Worm (Caenorhabditis elegans): ENCODE data around the gene slc-25A32.

slc-25A32 gene

DNA sequence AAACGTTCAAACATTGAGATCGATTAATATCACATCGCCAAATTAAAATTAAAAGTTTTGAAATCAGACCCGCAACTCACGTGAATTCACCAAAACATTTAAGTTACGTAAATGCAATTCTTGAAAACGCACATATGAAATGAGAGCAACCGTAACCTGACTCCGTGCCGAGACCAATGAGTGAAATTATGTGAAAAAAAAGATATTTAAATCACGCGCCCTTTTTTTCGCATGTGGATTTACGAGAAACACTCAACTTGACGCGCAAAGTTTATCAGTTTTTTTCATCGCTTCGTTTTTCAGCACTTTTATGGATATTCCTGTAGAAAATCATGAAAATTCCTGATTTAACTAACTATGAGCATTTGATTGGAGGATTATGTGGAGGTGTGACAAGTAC, at the start of gene slc-25A32, which contains the start of gene gei-14:
Gene slc-25A32, plus strand, starts transcription at position 242 of the 400 bp plus-strand sequence.
Gene gei-14, minus strand, starts transcription at position 175 of the 400 bp plus-strand sequence.
- TF ChIP-seq dao-5 (tag; optimal IDR thresholded peaks at IDR 0.05) (no peak), W03F9.2 (tag; optimal IDR thresholded peaks at IDR 0.05) (peak; percentile 62)

DNA sequence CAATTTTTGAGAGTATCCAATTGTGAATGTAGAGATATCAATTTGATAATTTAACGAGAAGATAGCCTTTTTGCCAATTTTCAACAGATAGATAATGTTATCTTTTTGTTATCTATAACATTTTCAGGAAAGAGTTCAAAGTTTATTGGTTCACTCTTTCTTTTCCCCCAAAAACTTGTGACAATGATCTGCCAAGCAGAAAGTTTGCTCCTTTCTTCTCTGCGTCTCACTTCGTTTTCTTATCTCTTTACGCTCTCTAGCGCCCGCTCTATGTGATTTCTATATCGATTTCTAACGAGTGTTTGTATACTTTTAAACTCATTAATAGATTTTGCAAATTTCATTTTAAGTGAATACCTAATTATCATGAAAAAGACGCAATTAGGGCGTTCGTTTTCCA, 49.6 kb upstream of the slc-25A32 start:
- TF ChIP-seq dao-5 (tag; optimal IDR thresholded peaks at IDR 0.05), result no peak
- TF ChIP-seq W03F9.2 (tag; optimal IDR thresholded peaks at IDR 0.05), result no peak
- TF ChIP-seq him-1 (tag; optimal IDR thresholded peaks at IDR 0.05), result no peak

DNA sequence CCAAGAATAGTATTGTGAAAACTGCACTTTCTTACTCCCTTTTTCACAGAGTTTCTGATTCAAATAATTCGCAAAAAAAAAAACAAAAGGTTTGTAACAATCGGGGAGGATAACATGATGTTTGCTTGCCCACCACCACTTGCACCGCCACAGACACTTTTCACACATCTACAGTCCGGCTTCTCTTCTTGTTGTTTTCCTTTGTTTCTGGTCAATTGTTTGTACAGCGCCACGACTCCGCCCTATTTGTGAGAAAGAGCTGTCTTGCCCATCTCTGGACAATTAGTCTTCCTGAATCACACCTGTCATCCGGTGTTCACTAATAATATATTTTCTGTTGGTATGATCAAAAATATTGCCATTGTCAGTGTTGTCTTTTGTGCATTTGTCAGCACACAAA, 45.1 kb upstream of the slc-25A32 start, which contains the start of gene M110.9:
Gene M110.9, plus strand, starts transcription at position 301 of the 400 bp plus-strand sequence.
- TF ChIP-seq him-1 (tag; optimal IDR thresholded peaks at IDR 0.05) (no peak), dao-5 (tag; optimal IDR thresholded peaks at IDR 0.05) (no peak), W03F9.2 (tag; optimal IDR thresholded peaks at IDR 0.05) (no peak)

DNA sequence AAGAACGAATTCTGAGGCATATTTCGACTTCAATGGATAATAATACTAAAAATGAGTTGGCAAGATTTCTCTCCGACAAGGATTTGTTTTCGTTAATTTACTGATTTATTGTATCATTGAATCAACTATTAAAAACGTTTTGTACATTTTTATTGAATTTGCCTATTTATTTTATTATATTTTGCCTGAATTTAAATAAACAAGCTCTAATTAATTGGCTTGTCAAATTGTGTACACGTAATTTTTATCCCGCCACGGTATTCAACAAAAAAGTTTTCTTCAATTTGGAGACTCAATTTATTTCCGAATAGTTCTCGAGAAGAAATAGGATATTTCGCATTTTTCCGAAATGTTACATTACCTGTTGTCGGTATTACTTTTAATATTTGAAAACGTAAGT, 43.6 kb upstream of the slc-25A32 start, which contains the start of gene M110.7:
Gene M110.7, plus strand, starts transcription at position 301 of the 400 bp plus-strand sequence.
- TF ChIP-seq W03F9.2 (tag; optimal IDR thresholded peaks at IDR 0.05) (no peak), him-1 (tag; optimal IDR thresholded peaks at IDR 0.05) (no peak), dao-5 (tag; optimal IDR thresholded peaks at IDR 0.05) (no peak)

DNA sequence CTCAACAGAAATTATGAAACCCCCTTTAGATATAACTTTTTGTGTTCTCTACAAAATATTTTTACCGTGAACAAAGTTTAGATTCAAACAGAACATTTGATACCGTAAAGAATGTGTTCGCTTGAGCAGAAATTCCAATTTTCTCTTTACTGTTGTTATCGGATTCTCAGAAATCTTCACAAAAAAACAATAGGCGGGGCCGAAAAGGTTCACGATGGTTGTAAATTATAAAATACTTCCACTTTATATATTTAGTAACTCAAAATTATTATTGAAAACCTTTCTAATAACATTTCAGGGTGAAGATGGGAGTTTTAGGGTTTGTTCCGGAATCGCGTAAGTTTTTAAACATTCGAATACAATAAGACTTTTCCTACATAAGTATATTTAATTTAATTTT, 37.9 kb upstream of the slc-25A32 start, which contains the start of gene nlp-5:
Gene nlp-5, plus strand, starts transcription at position 301 of the 400 bp plus-strand sequence.
- TF ChIP-seq him-1 (tag; optimal IDR thresholded peaks at IDR 0.05) (no peak), W03F9.2 (tag; optimal IDR thresholded peaks at IDR 0.05) (no peak), dao-5 (tag; optimal IDR thresholded peaks at IDR 0.05) (no peak)

DNA sequence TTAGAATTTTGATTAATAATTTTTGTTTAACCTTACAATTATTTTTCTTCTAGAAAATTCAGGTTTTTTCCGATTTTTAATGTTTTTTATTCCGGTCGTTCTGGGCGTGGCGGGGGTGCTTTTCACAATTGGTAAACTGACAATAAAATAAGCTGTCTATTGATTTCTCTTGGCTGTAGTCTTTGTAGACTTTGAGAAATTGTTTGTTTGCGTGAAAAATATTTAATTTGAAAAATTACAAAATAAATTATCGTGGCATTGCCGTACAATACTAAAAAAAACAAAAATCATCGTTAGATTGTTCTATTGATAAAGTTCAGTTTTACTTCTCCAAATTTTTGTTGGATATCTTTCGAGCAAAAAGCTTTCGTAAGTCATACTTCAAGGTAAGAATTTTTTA, 29.6 kb upstream of the slc-25A32 start, which contains the start of gene F35C11.3:
Gene F35C11.3, plus strand, starts transcription at position 301 of the 400 bp plus-strand sequence.
- no peak for TF ChIP-seq dao-5 (tag; optimal IDR thresholded peaks at IDR 0.05)
- no peak for TF ChIP-seq W03F9.2 (tag; optimal IDR thresholded peaks at IDR 0.05)
- no peak for TF ChIP-seq him-1 (tag; optimal IDR thresholded peaks at IDR 0.05)

DNA sequence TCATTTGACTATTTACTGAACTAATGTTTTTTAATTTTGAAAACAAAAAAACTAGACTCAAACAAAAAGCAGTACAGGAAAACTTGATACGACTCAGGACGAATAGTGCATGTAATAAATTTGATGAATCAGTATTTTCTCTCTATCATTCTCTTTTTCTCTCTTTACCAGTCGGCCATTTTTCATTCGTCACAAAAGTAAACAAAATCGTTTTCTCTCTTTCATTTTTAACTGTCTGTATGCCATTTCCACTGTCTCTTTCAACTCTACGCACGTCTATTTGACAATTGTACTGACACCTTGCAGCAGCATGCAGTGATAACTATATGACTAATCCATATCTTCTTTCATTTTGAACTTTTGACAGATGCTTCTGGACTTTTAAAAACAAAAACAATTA, 27.4 kb upstream of the slc-25A32 start, which contains the start of the genes F35C11.2 and F35C11.4:
Gene F35C11.2, minus strand, starts transcription at position 90 of the 400 bp plus-strand sequence.
Gene F35C11.4, plus strand, starts transcription at position 260 of the 400 bp plus-strand sequence.
- no peak for TF ChIP-seq him-1 (tag; optimal IDR thresholded peaks at IDR 0.05)
- peak; percentile 4 for TF ChIP-seq W03F9.2 (tag; optimal IDR thresholded peaks at IDR 0.05)

DNA sequence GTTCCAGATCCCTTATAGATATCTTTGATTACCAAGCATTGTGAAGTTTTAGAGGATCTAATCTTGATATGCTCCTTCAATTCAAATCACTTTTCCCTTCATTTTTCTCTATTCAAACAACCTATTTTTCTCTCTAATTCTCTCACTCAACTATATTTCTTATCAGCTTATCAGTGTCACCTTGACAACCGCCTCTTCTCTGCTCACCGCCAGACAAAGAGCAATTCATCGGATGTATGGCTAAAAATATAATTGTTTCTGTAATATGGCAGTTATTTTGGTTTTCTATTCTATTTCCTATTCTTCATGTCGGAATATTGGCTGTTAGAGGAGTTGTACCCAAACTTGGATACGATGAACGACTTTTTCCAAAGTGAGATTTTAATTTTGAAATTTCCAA, 26.4 kb upstream of the slc-25A32 start:
- TF ChIP-seq him-1 (tag; optimal IDR thresholded peaks at IDR 0.05), result no peak
- no peak for TF ChIP-seq W03F9.2 (tag; optimal IDR thresholded peaks at IDR 0.05)
- no peak for TF ChIP-seq dao-5 (tag; optimal IDR thresholded peaks at IDR 0.05)

DNA sequence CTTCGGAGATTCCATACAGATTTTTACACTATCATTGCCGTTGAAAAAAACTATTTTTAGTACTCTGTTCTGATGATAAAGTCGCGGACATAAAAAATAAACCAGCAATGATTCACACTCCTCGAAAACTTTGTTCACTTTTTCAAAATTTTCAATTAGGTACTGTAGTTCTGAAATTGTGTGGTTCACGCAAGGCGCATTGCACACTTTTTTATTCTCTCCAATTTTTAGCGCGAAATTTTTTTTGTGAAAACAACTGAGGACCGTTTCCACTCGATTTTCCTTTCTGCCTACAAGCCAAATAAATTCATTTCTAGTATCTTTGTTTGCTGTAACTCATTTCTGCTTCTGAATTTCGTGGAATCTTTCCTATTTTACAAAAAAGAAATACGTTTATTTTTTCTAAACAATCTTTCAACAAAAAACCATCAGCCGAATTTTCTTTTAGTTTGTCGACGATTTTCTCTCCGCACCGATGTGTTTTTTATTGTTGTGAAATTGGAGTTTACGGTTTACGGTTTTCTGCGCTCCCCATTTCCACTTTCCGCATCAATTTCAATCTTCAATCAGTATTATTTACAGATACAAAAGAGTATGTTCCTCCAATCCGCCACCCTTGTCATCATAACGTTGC, 22.8 kb upstream of the slc-25A32 start, which contains the start of gene F35C11.5:
Gene F35C11.5, plus strand, starts transcription at position 584 of the 634 bp plus-strand sequence.
- TF ChIP-seq dao-5 (tag; optimal IDR thresholded peaks at IDR 0.05), result no peak
- no peak for TF ChIP-seq him-1 (tag; optimal IDR thresholded peaks at IDR 0.05)
- TF ChIP-seq W03F9.2 (tag; optimal IDR thresholded peaks at IDR 0.05), result no peak

DNA sequence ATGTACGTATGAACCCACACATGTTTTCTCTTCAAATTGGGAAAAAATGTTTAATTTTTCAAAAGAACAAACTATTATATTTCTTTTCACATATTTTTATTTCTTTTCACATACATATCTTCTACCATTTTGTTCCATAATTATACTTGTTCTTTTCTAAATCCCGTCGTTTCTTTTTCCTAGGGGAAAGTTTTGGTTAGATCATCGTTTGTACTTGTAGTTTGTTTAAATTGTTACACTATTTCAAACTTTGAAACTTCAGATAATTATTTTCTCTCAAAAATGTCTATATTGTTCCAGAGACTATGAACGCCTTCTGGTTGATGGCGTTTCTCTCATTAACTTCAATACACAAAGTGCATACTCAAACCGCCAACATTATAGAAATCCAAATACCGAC, 20.1 kb upstream of the slc-25A32 start, which contains the start of gene F35C11.7:
Gene F35C11.7, plus strand, starts transcription at position 301 of the 400 bp plus-strand sequence.
- TF ChIP-seq dao-5 (tag; optimal IDR thresholded peaks at IDR 0.05) (no peak), him-1 (tag; optimal IDR thresholded peaks at IDR 0.05) (no peak), W03F9.2 (tag; optimal IDR thresholded peaks at IDR 0.05) (no peak)

DNA sequence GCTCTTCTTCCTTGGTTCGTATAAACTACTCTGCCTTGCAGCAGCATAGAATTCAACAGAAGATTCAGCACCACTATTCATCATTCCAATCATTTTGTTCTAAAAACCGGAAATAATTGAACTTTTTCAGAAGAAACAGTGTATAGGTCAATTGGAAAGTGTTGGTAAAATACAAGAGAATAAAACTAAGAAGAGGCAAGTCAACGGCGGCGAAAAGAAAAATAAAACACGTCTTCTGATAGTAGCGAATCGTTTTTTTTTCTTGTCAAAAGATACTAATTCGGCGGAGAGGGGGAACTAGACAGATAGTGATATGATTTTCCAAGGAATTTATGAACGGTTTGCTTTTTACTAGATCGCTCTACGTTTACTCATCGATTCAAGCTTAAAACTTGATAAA, 17.1 kb upstream of the slc-25A32 start, which contains the start of gene F35C11.6:
Gene F35C11.6, minus strand, starts transcription at position 101 of the 400 bp plus-strand sequence.
- no peak for TF ChIP-seq W03F9.2 (tag; optimal IDR thresholded peaks at IDR 0.05)
- TF ChIP-seq dao-5 (tag; optimal IDR thresholded peaks at IDR 0.05), result no peak
- TF ChIP-seq him-1 (tag; optimal IDR thresholded peaks at IDR 0.05), result no peak

DNA sequence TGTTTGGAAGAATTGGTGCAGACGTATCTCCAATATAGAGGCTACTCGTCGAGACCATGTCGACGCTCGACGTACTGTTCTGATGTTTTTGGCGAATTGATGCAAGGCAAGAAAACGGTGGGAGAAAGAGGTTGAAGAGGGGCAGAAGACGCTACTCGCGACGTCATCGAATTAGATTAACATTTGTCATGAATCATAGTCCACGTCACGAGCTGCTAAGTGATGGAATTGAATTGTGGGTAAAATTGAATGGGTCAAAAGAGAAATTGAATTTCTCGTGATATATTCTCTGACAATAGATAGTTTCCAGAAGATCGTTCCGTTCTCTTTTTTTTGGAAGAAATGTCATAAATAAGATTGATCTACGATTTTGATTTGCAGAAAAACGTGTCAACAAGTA, 16.4 kb upstream of the slc-25A32 start:
- TF ChIP-seq dao-5 (tag; optimal IDR thresholded peaks at IDR 0.05) (no peak), him-1 (tag; optimal IDR thresholded peaks at IDR 0.05) (no peak), W03F9.2 (tag; optimal IDR thresholded peaks at IDR 0.05) (no peak)

DNA sequence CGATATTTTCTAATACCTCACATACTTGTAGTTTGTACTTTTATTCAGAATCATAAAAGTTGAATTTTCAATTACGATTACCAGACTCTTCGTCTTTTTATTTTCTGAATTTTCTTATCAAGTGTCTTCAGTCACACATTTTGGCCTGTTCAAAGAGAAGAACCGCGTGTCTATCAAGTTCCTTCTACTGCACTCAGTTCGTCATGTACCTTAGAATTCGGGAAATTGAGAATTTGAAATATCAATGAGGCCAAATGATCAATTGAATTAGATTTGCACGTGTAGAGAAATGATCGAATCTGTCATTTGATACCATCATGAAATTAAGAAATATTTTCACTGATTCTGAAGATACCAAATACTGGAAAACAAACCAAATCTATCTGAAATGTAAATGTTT, 12.5 kb upstream of the slc-25A32 start:
- no peak for TF ChIP-seq W03F9.2 (tag; optimal IDR thresholded peaks at IDR 0.05)

DNA sequence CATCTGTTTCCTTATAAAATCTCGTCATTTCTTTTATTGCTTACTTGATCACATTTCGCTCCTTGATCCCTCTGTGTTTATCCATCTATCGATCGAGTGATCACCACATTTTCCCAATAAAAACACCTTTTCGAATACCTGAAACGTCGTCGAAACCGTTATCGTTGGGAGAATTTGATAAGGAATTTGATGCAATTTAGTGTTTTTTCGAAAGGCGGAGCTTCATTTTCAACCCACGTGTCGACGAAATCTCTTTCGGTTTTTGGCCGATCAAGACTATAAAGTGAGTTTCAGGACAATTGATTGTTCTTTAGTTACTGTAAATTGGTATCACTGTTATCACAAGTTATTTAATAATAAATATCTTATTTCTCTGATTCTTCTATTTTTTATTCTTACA, 11.5 kb upstream of the slc-25A32 start, which contains the start of gene srdh-1:
Gene srdh-1, plus strand, starts transcription at position 43 of the 400 bp plus-strand sequence.
- no peak for TF ChIP-seq W03F9.2 (tag; optimal IDR thresholded peaks at IDR 0.05)
- no peak for TF ChIP-seq him-1 (tag; optimal IDR thresholded peaks at IDR 0.05)
- TF ChIP-seq dao-5 (tag; optimal IDR thresholded peaks at IDR 0.05), result no peak
